Worm (Caenorhabditis elegans) whole organism, mixed stage, embryonic: ENCODE results near the gene F10E9.4.

Experiments used
- M03D4.4 ChIP-seq: sonication (generic microtip); optimal IDR thresholded peaks from 2 replicates; lab custom pipeline; 2017; ENCODE audit warnings: mild to moderate bottlenecking, missing genetic modification characterization, missing compliant biosample characterization
- bed-3 ChIP-seq: fragments of 200-800 bp; sonication (Bioruptor generic); optimal IDR thresholded peaks from 3 replicates; lab custom pipeline; 2018; ENCODE audit warnings: mild to moderate bottlenecking, missing genetic modification characterization, moderate library complexity, missing compliant biosample characterization
- blmp-1 ChIP-seq: fragments of 150-350 bp; optimal IDR thresholded peaks from 2 replicates; lab custom pipeline; 2014; ENCODE audit warnings: missing biosample characterization, missing genetic modification characterization
- ceh-39 ChIP-seq: fragments of 150-350 bp; optimal IDR thresholded peaks from 2 replicates; lab custom pipeline; 2014; ENCODE audit warnings: missing biosample characterization, missing genetic modification characterization
- ceh-43 ChIP-seq: fragments of 200-800 bp; sonication (Bioruptor generic); optimal IDR thresholded peaks from 2 replicates; lab custom pipeline; 2018; ENCODE audit warnings: mild to moderate bottlenecking, missing genetic modification characterization, moderate library complexity, missing compliant biosample characterization
- ceh-83 ChIP-seq: fragments of 200-800 bp; sonication (Bioruptor generic); optimal IDR thresholded peaks from 2 replicates; lab custom pipeline; 2018; ENCODE audit warnings: mild to moderate bottlenecking, missing genetic modification characterization, missing compliant biosample characterization
- ces-1 ChIP-seq: fragments of 150-350 bp; optimal IDR thresholded peaks from 2 replicates; lab custom pipeline; 2014; ENCODE audit warnings: missing biosample characterization, missing genetic modification reagents, missing genetic modification characterization
- cnd-1 ChIP-seq: fragments of 200-800 bp; sonication (Bioruptor generic); optimal IDR thresholded peaks from 2 replicates; lab custom pipeline; 2018; ENCODE audit warnings: mild to moderate bottlenecking, missing genetic modification characterization, missing compliant biosample characterization
- drap-1 ChIP-seq: fragments of 200-800 bp; sonication (Bioruptor generic); optimal IDR thresholded peaks from 3 replicates; lab custom pipeline; 2018; ENCODE audit warnings: mild to moderate bottlenecking, missing genetic modification characterization, missing compliant biosample characterization
- elt-1 ChIP-seq: sonication (generic microtip); optimal IDR thresholded peaks from 2 replicates; lab custom pipeline; 2017; ENCODE audit warnings: missing genetic modification characterization, mild to moderate bottlenecking, missing compliant biosample characterization, antibody characterized with exemption, moderate library complexity, borderline replicate concordance; ENCODE audit not compliant: insufficient read depth
- elt-3 ChIP-seq: fragments of 150-350 bp; optimal IDR thresholded peaks from 2 replicates; lab custom pipeline; 2014; ENCODE audit warnings: missing biosample characterization, missing genetic modification characterization
- flh-1 ChIP-seq: fragments of 200-800 bp; sonication (Bioruptor generic); optimal IDR thresholded peaks from 2 replicates; lab custom pipeline; 2018; ENCODE audit warnings: mild to moderate bottlenecking, missing genetic modification characterization, moderate library complexity, missing compliant biosample characterization
- ham-2 ChIP-seq: fragments of 200-800 bp; sonication (Bioruptor generic); optimal IDR thresholded peaks from 2 replicates; lab custom pipeline; 2018; ENCODE audit warnings: mild to moderate bottlenecking, missing genetic modification characterization, missing compliant biosample characterization
- hlh-1 ChIP-seq: fragments of 150-350 bp; optimal IDR thresholded peaks from 2 replicates; lab custom pipeline; 2014; ENCODE audit warnings: missing biosample characterization, missing genetic modification reagents, missing genetic modification characterization
- lin-13 ChIP-seq: fragments of 150-350 bp; optimal IDR thresholded peaks from 2 replicates; lab custom pipeline; 2014; ENCODE audit warnings: missing biosample characterization, missing genetic modification characterization
- lin-32 ChIP-seq: fragments of 200-800 bp; sonication (Bioruptor generic); optimal IDR thresholded peaks from 2 replicates; lab custom pipeline; 2018; ENCODE audit warnings: mild to moderate bottlenecking, missing genetic modification characterization, missing compliant biosample characterization
- lsy-2 ChIP-seq: fragments of 150-350 bp; optimal IDR thresholded peaks from 2 replicates; lab custom pipeline; 2014; ENCODE audit warnings: missing biosample characterization, missing genetic modification characterization
- mab-5 ChIP-seq: fragments of 150-350 bp; optimal IDR thresholded peaks from 2 replicates; lab custom pipeline; 2014; ENCODE audit warnings: missing biosample characterization, missing genetic modification characterization
- mep-1 ChIP-seq: fragments of 150-350 bp; optimal IDR thresholded peaks from 2 replicates; lab custom pipeline; 2017; ENCODE audit warnings: missing biosample characterization, missing genetic modification reagents, missing genetic modification characterization, inconsistent platforms
- mls-2 ChIP-seq: sonication (generic microtip); optimal IDR thresholded peaks from 2 replicates; lab custom pipeline; 2016; ENCODE audit warnings: mild to moderate bottlenecking, missing genetic modification characterization, moderate library complexity, missing compliant biosample characterization
- nhr-12 ChIP-seq: fragments of 150-350 bp; optimal IDR thresholded peaks from 2 replicates; lab custom pipeline; 2014; ENCODE audit warnings: missing biosample characterization, missing genetic modification characterization
- nhr-2 ChIP-seq: fragments of 150-350 bp; optimal IDR thresholded peaks from 2 replicates; lab custom pipeline; 2014; ENCODE audit warnings: missing biosample characterization, missing genetic modification characterization
- nhr-237 ChIP-seq: fragments of 150-350 bp; optimal IDR thresholded peaks from 2 replicates; lab custom pipeline; 2014; ENCODE audit warnings: missing biosample characterization, missing genetic modification characterization
- nhr-76 ChIP-seq: sonication (generic microtip); optimal IDR thresholded peaks from 2 replicates; lab custom pipeline; 2017; ENCODE audit warnings: missing biosample characterization, missing genetic modification characterization
- pha-4 ChIP-seq: fragments of 150-350 bp; optimal IDR thresholded peaks from 2 replicates; lab custom pipeline; 2018; ENCODE audit warnings: missing biosample characterization, missing genetic modification reagents, missing genetic modification characterization
- sem-2 ChIP-seq: fragments of 200-800 bp; sonication (Bioruptor generic); optimal IDR thresholded peaks from 2 replicates; lab custom pipeline; 2018; ENCODE audit warnings: mild to moderate bottlenecking, missing genetic modification characterization, missing compliant biosample characterization
- snpc-4 ChIP-seq: fragments of 150-350 bp; optimal IDR thresholded peaks from 2 replicates; lab custom pipeline; 2014; ENCODE audit warnings: missing biosample characterization, missing genetic modification characterization
- sptf-1 ChIP-seq: sonication (generic microtip); optimal IDR thresholded peaks from 2 replicates; lab custom pipeline; 2017; ENCODE audit warnings: mild to moderate bottlenecking, missing genetic modification characterization, moderate library complexity, missing compliant biosample characterization
- tbx-8 ChIP-seq: fragments of 200-800 bp; sonication (Bioruptor generic); optimal IDR thresholded peaks from 2 replicates; lab custom pipeline; 2018; ENCODE audit warnings: mild to moderate bottlenecking, missing genetic modification characterization, moderate library complexity, missing compliant biosample characterization
- unc-120 ChIP-seq: sonication (generic microtip); optimal IDR thresholded peaks from 2 replicates; lab custom pipeline; 2017; ENCODE audit warnings: missing genetic modification characterization, missing compliant biosample characterization; ENCODE audit not compliant: poor library complexity, severe bottlenecking
- unc-39 ChIP-seq: fragments of 150-350 bp; optimal IDR thresholded peaks from 2 replicates; lab custom pipeline; 2014; ENCODE audit warnings: missing biosample characterization, missing genetic modification characterization
- unc-62 ChIP-seq: fragments of 150-350 bp; optimal IDR thresholded peaks from 2 replicates; lab custom pipeline; 2014; ENCODE audit warnings: missing biosample characterization, missing genetic modification reagents, missing genetic modification characterization
- zip-8 ChIP-seq: fragments of 150-350 bp; optimal IDR thresholded peaks from 2 replicates; lab custom pipeline; 2014; ENCODE audit warnings: missing biosample characterization, missing genetic modification characterization
- ztf-11 ChIP-seq: fragments of 150-350 bp; optimal IDR thresholded peaks from 2 replicates; lab custom pipeline; 2014; ENCODE audit warnings: missing biosample characterization, missing genetic modification characterization

F10E9.4 gene

ce11 chrIII:8318488-8318887, 10.2 kb downstream of the F10E9.4 start, which contains the start of gene sas-4:
Gene sas-4 (minus strand): TSS chrIII:8318588.
- no peak for TF ChIP-seq zip-8
- TF ChIP-seq unc-120 (tag; lab: Kevin White, UChicago) = no peak
- TF ChIP-seq unc-39 (tag; lab: Kevin White, UChicago) = no peak
- no peak for TF ChIP-seq elt-3
- no peak for TF ChIP-seq ceh-39
- TF ChIP-seq bed-3 (GFP tag; lab: Kevin White, UChicago) = no peak
- no peak for TF ChIP-seq snpc-4 (tag; lab: Kevin White, UChicago)
- no peak for TF ChIP-seq lin-13
- no peak for TF ChIP-seq sem-2
- no peak for TF ChIP-seq lin-32 (GFP tag; lab: Kevin White, UChicago)
- TF ChIP-seq sptf-1 (tag; lab: Kevin White, UChicago) = no peak
- no peak for TF ChIP-seq M03D4.4
- no peak for TF ChIP-seq ham-2
- TF ChIP-seq flh-1 (GFP tag; lab: Kevin White, UChicago) = no peak
- TF ChIP-seq mep-1 = no peak
- TF ChIP-seq blmp-1 (tag; lab: Kevin White, UChicago) = no peak
- no peak for TF ChIP-seq elt-1
- no peak for TF ChIP-seq ceh-83 (GFP tag; lab: Kevin White, UChicago)

DNA sequence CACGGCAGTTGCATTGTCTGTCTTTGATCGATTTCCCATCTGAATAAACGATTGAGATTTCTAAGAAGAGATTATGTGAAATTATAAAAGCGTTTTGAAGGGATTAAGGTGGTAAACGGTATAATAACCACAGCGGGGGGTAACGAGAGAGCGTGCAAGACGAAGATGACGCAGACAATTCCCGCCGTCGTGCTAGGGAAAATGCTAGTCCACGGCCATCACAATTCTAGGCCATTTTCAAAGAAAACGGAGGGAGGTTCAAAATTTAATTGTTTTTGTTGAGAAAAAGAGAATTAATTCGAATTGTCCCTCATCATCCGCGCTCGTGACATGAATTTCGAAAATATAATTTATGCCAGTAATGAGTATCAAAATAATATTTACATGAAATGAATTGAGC, 10.8 kb downstream of the F10E9.4 start, which contains the start of gene F10E9.11:
TSS of gene F10E9.11 (minus strand) at position 161 of the 400 bp plus-strand sequence.
- TF ChIP-seq ces-1 (GFP tag; lab: Kevin White, UChicago) = peak; percentile 75
- TF ChIP-seq bed-3 (GFP tag; lab: Kevin White, UChicago) = no peak
- TF ChIP-seq mep-1 = peak; percentile 75
- TF ChIP-seq sem-2 = no peak
- peak; percentile 50 for TF ChIP-seq tbx-8
- no peak for TF ChIP-seq blmp-1 (tag; lab: Kevin White, UChicago)
- TF ChIP-seq unc-39 (tag; lab: Kevin White, UChicago) = no peak
- TF ChIP-seq pha-4 = peak; percentile 21
- peak; percentile 3 for TF ChIP-seq nhr-237 (tag; lab: Kevin White, UChicago)
- TF ChIP-seq drap-1 (GFP tag; lab: Kevin White, UChicago) = peak; percentile 21
- peak; percentile 72 for TF ChIP-seq ceh-43 (GFP tag; lab: Kevin White, UChicago)
- TF ChIP-seq flh-1 (GFP tag; lab: Kevin White, UChicago) = no peak
- TF ChIP-seq snpc-4 (tag; lab: Kevin White, UChicago) = no peak
- peak; percentile 69 for TF ChIP-seq sptf-1 (tag; lab: Kevin White, UChicago)
- peak; percentile 79 for TF ChIP-seq lsy-2
- no peak for TF ChIP-seq cnd-1
- TF ChIP-seq ceh-39 = peak; percentile 20
- no peak for TF ChIP-seq ceh-83 (GFP tag; lab: Kevin White, UChicago)
- peak; percentile 77 for TF ChIP-seq mab-5 (tag; lab: Kevin White, UChicago)
- no peak for TF ChIP-seq unc-62 (GFP tag; lab: Kevin White, UChicago)
- TF ChIP-seq elt-3 = no peak
- TF ChIP-seq nhr-2 (tag; lab: Kevin White, UChicago) = peak; percentile 42
- TF ChIP-seq hlh-1 = no peak
- peak; percentile 73 for TF ChIP-seq lin-13
- no peak for TF ChIP-seq zip-8
- no peak for TF ChIP-seq elt-1
- peak; percentile 65 for TF ChIP-seq mls-2 (tag; lab: Kevin White, UChicago)
- peak; percentile 58 for TF ChIP-seq ham-2

DNA sequence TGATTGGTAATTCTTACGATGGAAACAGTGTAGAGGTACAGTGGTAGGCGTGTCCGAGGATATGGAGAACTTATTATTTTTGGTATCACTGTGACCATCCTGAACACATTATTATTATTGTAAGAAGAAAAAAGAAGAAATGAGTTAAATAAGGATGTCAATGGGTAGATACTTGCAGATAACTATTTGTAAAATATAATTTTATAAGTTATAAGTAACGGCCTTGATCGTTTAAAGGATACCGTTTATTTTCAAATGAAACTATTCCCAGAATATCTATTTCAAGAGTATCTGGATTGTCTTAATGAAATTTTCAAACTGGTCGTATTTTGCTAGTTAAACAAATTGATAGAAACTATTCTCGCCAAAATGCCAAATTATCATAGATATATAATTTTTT, 11.8 kb downstream of the F10E9.4 start, which contains the start of gene F10E9.10:
TSS of gene F10E9.10 (minus strand) at position 101 of the 400 bp plus-strand sequence.
- TF ChIP-seq cnd-1 (no peak), mab-5 (tag; lab: Kevin White, UChicago) (no peak), ztf-11 (tag; lab: Kevin White, UChicago) (no peak), nhr-237 (tag; lab: Kevin White, UChicago) (no peak), unc-39 (tag; lab: Kevin White, UChicago) (no peak), flh-1 (GFP tag; lab: Kevin White, UChicago) (no peak), tbx-8 (no peak), elt-3 (no peak), mls-2 (tag; lab: Kevin White, UChicago) (no peak), lsy-2 (no peak), unc-120 (tag; lab: Kevin White, UChicago) (no peak), nhr-76 (tag; lab: Kevin White, UChicago) (no peak), ceh-39 (no peak), ham-2 (no peak), nhr-12 (no peak)

- TF ChIP-seq hlh-1 (no peak), sptf-1 (tag; lab: Kevin White, UChicago) (no peak)
These were observed 12.9 kb downstream of the F10E9.4 start for ce11 chrIII:8321225-8321624.
